Fruit fly (Drosophila melanogaster) whole organism, adult: ENCODE results near the gene Aplip1.

Source experiments
- CG11617 ChIP-seq: fragments of 200-800 bp; sonication (Bioruptor generic); optimal IDR thresholded peaks from 2 replicates; lab custom pipeline; 2017; ENCODE audit warnings: mild to moderate bottlenecking, missing biosample characterization, missing genetic modification reagents, missing genetic modification characterization
- CG12768 ChIP-seq: fragments of 200-800 bp; sonication (Bioruptor generic); optimal IDR thresholded peaks from 2 replicates; lab custom pipeline; 2017; ENCODE audit warnings: missing biosample characterization, missing genetic modification characterization, mild to moderate bottlenecking, moderate library complexity, missing genetic modification reagents
- CG14711 ChIP-seq: fragments of 200-800 bp; sonication (Bioruptor generic); optimal IDR thresholded peaks from 2 replicates; lab custom pipeline; 2018; ENCODE audit warnings: missing biosample characterization, mild to moderate bottlenecking, missing genetic modification characterization, moderate library complexity
- CG1620 ChIP-seq: fragments of 200-800 bp; sonication (Bioruptor generic); optimal IDR thresholded peaks from 2 replicates; lab custom pipeline; 2016; ENCODE audit warnings: missing biosample characterization, missing genetic modification characterization
- CG33017 ChIP-seq: fragments of 200-800 bp; sonication (Bioruptor generic); optimal IDR thresholded peaks from 2 replicates; lab custom pipeline; 2018; ENCODE audit warnings: missing biosample characterization, mild to moderate bottlenecking, missing genetic modification characterization, moderate library complexity
- CG5204 ChIP-seq: fragments of 200-800 bp; sonication (Bioruptor generic); optimal IDR thresholded peaks from 2 replicates; lab custom pipeline; 2016; ENCODE audit warnings: missing biosample characterization, missing genetic modification characterization
- CG7045 ChIP-seq: fragments of 200-800 bp; sonication (Bioruptor generic); optimal IDR thresholded peaks from 2 replicates; lab custom pipeline; 2017; ENCODE audit warnings: missing biosample characterization, mild to moderate bottlenecking, missing genetic modification characterization
- CG7101 ChIP-seq: fragments of 200-800 bp; sonication (Bioruptor generic); optimal IDR thresholded peaks from 2 replicates; lab custom pipeline; 2018; ENCODE audit warnings: missing biosample characterization, mild to moderate bottlenecking, missing genetic modification characterization, moderate library complexity
- Clk ChIP-seq: fragments of 200-800 bp; sonication (Bioruptor generic); optimal IDR thresholded peaks from 2 replicates; lab custom pipeline; 2017; ENCODE audit warnings: missing biosample characterization, missing genetic modification characterization
- Crg-1 ChIP-seq: fragments of 200-800 bp; sonication (Bioruptor generic); optimal IDR thresholded peaks from 2 replicates; lab custom pipeline; 2016; ENCODE audit warnings: missing biosample characterization, missing genetic modification characterization
- Hr96 ChIP-seq: fragments of 200-800 bp; sonication (Bioruptor generic); optimal IDR thresholded peaks from 2 replicates; lab custom pipeline; 2016; ENCODE audit warnings: missing biosample characterization, missing genetic modification characterization
- Mnt ChIP-seq: fragments of 200-800 bp; sonication (Bioruptor generic); optimal IDR thresholded peaks from 2 replicates; lab custom pipeline; 2016; ENCODE audit warnings: missing biosample characterization, mild to moderate bottlenecking, missing genetic modification characterization
- bab1 ChIP-seq: fragments of 200-800 bp; sonication (Bioruptor generic); optimal IDR thresholded peaks from 3 replicates; lab custom pipeline; 2019; ENCODE audit warnings: missing biosample characterization, mild to moderate bottlenecking, missing genetic modification characterization, moderate library complexity
- cic ChIP-seq: fragments of 200-800 bp; sonication (Bioruptor generic); optimal IDR thresholded peaks from 2 replicates; lab custom pipeline; 2017; ENCODE audit warnings: missing biosample characterization, mild to moderate bottlenecking, missing genetic modification characterization, moderate library complexity
- cnc ChIP-seq, 2 experiments: fragments of >200 bp; optimal IDR thresholded peaks; 2 replicates each; lab custom pipeline; 2017
- kay ChIP-seq: fragments of 200-800 bp; sonication (Bioruptor generic); peaks from one replicate; lab custom pipeline; 2016; ENCODE audit warnings: missing biosample characterization, missing genetic modification characterization, borderline replicate concordance
- ovo ChIP-seq: fragments of 200-800 bp; sonication (Bioruptor generic); optimal IDR thresholded peaks from 2 replicates; lab custom pipeline; 2016; ENCODE audit warnings: missing biosample characterization, missing genetic modification characterization
- pad ChIP-seq: fragments of 200-800 bp; sonication (Bioruptor generic); optimal IDR thresholded peaks from 3 replicates; lab custom pipeline; 2017; ENCODE audit warnings: missing biosample characterization, missing genetic modification characterization, mild to moderate bottlenecking, moderate library complexity, missing genetic modification reagents
- tj ChIP-seq: fragments of 200-800 bp; sonication (Bioruptor generic); optimal IDR thresholded peaks from 3 replicates; lab custom pipeline; 2017; ENCODE audit warnings: missing biosample characterization, mild to moderate bottlenecking, missing genetic modification characterization, moderate library complexity
- toe ChIP-seq: fragments of 200-800 bp; sonication (Bioruptor generic); optimal IDR thresholded peaks from 2 replicates; lab custom pipeline; 2016; ENCODE audit warnings: missing biosample characterization, missing genetic modification characterization

The Aplip1 gene

dm6 chr3L:1166266-1166665, 29.9 kb upstream of the Aplip1 start:
- TF ChIP-seq CG1620 (GFP tag; lab: Kevin White, UChicago) (peak; percentile 58), Hr96 (GFP tag; lab: Kevin White, UChicago) (peak; percentile 46), Clk (GFP tag; lab: Kevin White, UChicago) (peak; percentile 46), tj (GFP tag; lab: Kevin White, UChicago) (no peak), cnc (optimal IDR thresholded peaks at IDR 0.05; lab: Kevin White, UChicago) (no peak), pad (peak; percentile 61), CG7101 (tag; lab: Kevin White, UChicago) (peak; percentile 87), kay (GFP tag; lab: Kevin White, UChicago) (no peak), Mnt (peak; percentile 41), CG33017 (tag; lab: Kevin White, UChicago) (peak; percentile 63), CG14711 (tag; lab: Kevin White, UChicago) (peak; percentile 72), CG7045 (GFP tag; lab: Kevin White, UChicago) (peak; percentile 86), bab1 (no peak), cic (peak; percentile 85), Crg-1 (GFP tag; lab: Kevin White, UChicago) (peak; percentile 91), CG5204 (GFP tag; lab: Kevin White, UChicago) (no peak), CG12768 (GFP tag; lab: Kevin White, UChicago) (peak; percentile 86), toe (peak; percentile 48), CG11617 (GFP tag; lab: Kevin White, UChicago) (peak; percentile 66), ovo (GFP tag; lab: Kevin White, UChicago) (peak; percentile 86)

- TF ChIP-seq tj (GFP tag; lab: Kevin White, UChicago) (no peak), CG11617 (GFP tag; lab: Kevin White, UChicago) (no peak), CG7045 (GFP tag; lab: Kevin White, UChicago) (no peak), cnc (optimal IDR thresholded peaks at IDR 0.05; lab: Kevin White, UChicago) (no peak), CG7101 (tag; lab: Kevin White, UChicago) (no peak), Crg-1 (GFP tag; lab: Kevin White, UChicago) (no peak)
Measured at dm6 chr3L:1166945-1167913, 28.9 kb upstream of the Aplip1 start.

- TF ChIP-seq kay (GFP tag; lab: Kevin White, UChicago) (no peak), cic (no peak), cnc (optimal IDR thresholded peaks at IDR 0.05; lab: Kevin White, UChicago) (no peak), toe (no peak), Hr96 (GFP tag; lab: Kevin White, UChicago) (no peak), CG1620 (GFP tag; lab: Kevin White, UChicago) (no peak), Clk (GFP tag; lab: Kevin White, UChicago) (no peak), Crg-1 (GFP tag; lab: Kevin White, UChicago) (no peak), CG11617 (GFP tag; lab: Kevin White, UChicago) (no peak)
Measured at dm6 chr3L:1168445-1168844, 27.7 kb upstream of the Aplip1 start.

- TF ChIP-seq CG5204 (GFP tag; lab: Kevin White, UChicago) (no peak), CG7101 (tag; lab: Kevin White, UChicago) (no peak), CG33017 (tag; lab: Kevin White, UChicago) (no peak), cic (peak; percentile 27), toe (no peak), bab1 (no peak), tj (GFP tag; lab: Kevin White, UChicago) (no peak), Mnt (no peak), cnc (optimal IDR thresholded peaks at IDR 0.05; lab: Kevin White, UChicago) (no peak), CG7045 (GFP tag; lab: Kevin White, UChicago) (peak; percentile 8)
Measured at dm6 chr3L:1169617-1170016, 26.5 kb upstream of the Aplip1 start.

- TF ChIP-seq CG11617 (GFP tag; lab: Kevin White, UChicago), result no peak
- no peak for TF ChIP-seq CG12768 (GFP tag; lab: Kevin White, UChicago)
Measured at dm6 chr3L:1170611-1171010, 25.5 kb upstream of the Aplip1 start.

dm6 chr3L:1172858-1173257, 23.3 kb upstream of the Aplip1 start:
- no peak for TF ChIP-seq tj (GFP tag; lab: Kevin White, UChicago)
- TF ChIP-seq Mnt, result no peak
- no peak for TF ChIP-seq CG12768 (GFP tag; lab: Kevin White, UChicago)
- no peak for TF ChIP-seq kay (GFP tag; lab: Kevin White, UChicago)
- no peak for TF ChIP-seq CG5204 (GFP tag; lab: Kevin White, UChicago)
- no peak for TF ChIP-seq ovo (GFP tag; lab: Kevin White, UChicago)
- TF ChIP-seq Clk (GFP tag; lab: Kevin White, UChicago), result no peak

dm6 chr3L:1176515-1176914, 19.6 kb upstream of the Aplip1 start:
- TF ChIP-seq CG7101 (tag; lab: Kevin White, UChicago) (no peak), CG12768 (GFP tag; lab: Kevin White, UChicago) (no peak)
